Worm (Caenorhabditis elegans) whole organism, young adult: ENCODE measurements around the gene srh-288.

Experiments used
- F33H1.4 ChIP-seq: fragments of 200-800 bp; sonication (Bioruptor generic); IDR thresholded peaks from 2 replicates; pipeline ENCODE4 v1.3.6; 2022; ENCODE audit warnings: missing genetic modification reagents, missing genetic modification characterization, missing compliant biosample characterization
- F55B11.4 ChIP-seq: sonication (generic microtip); optimal IDR thresholded peaks from 2 replicates; lab custom pipeline; 2016; ENCODE audit warnings: missing compliant biosample characterization, missing genetic modification characterization, borderline replicate concordance; ENCODE audit not compliant: insufficient read depth
- K11D2.4 ChIP-seq: fragments of 200-800 bp; sonication (Bioruptor generic); IDR thresholded peaks from 2 replicates; pipeline ENCODE4 v1.3.6; 2022; ENCODE audit warnings: missing genetic modification reagents, missing genetic modification characterization, missing compliant biosample characterization
- Y53G8AR.9 ChIP-seq: fragments of 200-800 bp; sonication (Bioruptor generic); conservative IDR thresholded peaks from 2 replicates; pipeline ENCODE4 v1.3.6; 2022; ENCODE audit warnings: missing genetic modification reagents, missing genetic modification characterization, missing compliant biosample characterization
- attf-6 ChIP-seq: fragments of 200-800 bp; sonication (Bioruptor generic); IDR thresholded peaks from 2 replicates; pipeline ENCODE4 v1.3.6; 2022; ENCODE audit warnings: missing genetic modification reagents, missing genetic modification characterization, missing compliant biosample characterization
- ceh-58 ChIP-seq: fragments of 200-800 bp; sonication (Bioruptor generic); IDR thresholded peaks from 2 replicates; pipeline ENCODE4 v1.3.6; 2022; ENCODE audit warnings: missing genetic modification characterization, missing compliant biosample characterization
- ceh-91 ChIP-seq: fragments of 200-800 bp; sonication (Bioruptor generic); IDR thresholded peaks from 2 replicates; pipeline ENCODE4 v1.3.6; 2022; ENCODE audit warnings: missing genetic modification reagents, missing genetic modification characterization, missing compliant biosample characterization
- chd-7 ChIP-seq: sonication (generic microtip); optimal IDR thresholded peaks from 2 replicates; lab custom pipeline; 2016; ENCODE audit warnings: mild to moderate bottlenecking, missing genetic modification characterization, moderate library complexity, missing compliant biosample characterization
- gei-17 ChIP-seq: fragments of 200-800 bp; sonication (Bioruptor generic); optimal IDR thresholded peaks from 2 replicates; lab custom pipeline; 2018; ENCODE audit warnings: mild to moderate bottlenecking, missing genetic modification characterization, missing compliant biosample characterization
- him-1 ChIP-seq: sonication (generic microtip); optimal IDR thresholded peaks from 2 replicates; lab custom pipeline; 2016; ENCODE audit warnings: missing genotype, missing genetic modification reagents, missing genetic modification characterization, missing compliant biosample characterization
- nhr-90 ChIP-seq: sonication (generic microtip); optimal IDR thresholded peaks from 2 replicates; lab custom pipeline; 2016; ENCODE audit warnings: missing genotype, mild to moderate bottlenecking, missing genetic modification characterization, missing compliant biosample characterization
- sea-2 ChIP-seq: fragments of 200-800 bp; sonication (Bioruptor generic); IDR thresholded peaks from 2 replicates; pipeline ENCODE4 v1.3.6; 2022; ENCODE audit warnings: missing genetic modification characterization, missing compliant biosample characterization
- sptf-2 ChIP-seq: fragments of 200-800 bp; sonication (Bioruptor generic); optimal IDR thresholded peaks from 2 replicates; lab custom pipeline; 2018; ENCODE audit warnings: mild to moderate bottlenecking, missing genetic modification characterization, missing compliant biosample characterization
- zfh-2 ChIP-seq: fragments of 200-800 bp; sonication (Bioruptor generic); conservative IDR thresholded peaks from 2 replicates; pipeline ENCODE4 v1.3.6; 2022; ENCODE audit warnings: missing genetic modification reagents, missing genetic modification characterization, missing compliant biosample characterization
- ztf-18 ChIP-seq: sonication (generic microtip); optimal IDR thresholded peaks from 2 replicates; lab custom pipeline; 2016; ENCODE audit warnings: missing genotype, mild to moderate bottlenecking, missing genetic modification characterization, missing compliant biosample characterization
- ztf-22 ChIP-seq: fragments of 200-800 bp; sonication (Bioruptor generic); optimal IDR thresholded peaks from 2 replicates; lab custom pipeline; 2018; ENCODE audit warnings: mild to moderate bottlenecking, missing genetic modification characterization, moderate library complexity, missing compliant biosample characterization

Gene srh-288

DNA sequence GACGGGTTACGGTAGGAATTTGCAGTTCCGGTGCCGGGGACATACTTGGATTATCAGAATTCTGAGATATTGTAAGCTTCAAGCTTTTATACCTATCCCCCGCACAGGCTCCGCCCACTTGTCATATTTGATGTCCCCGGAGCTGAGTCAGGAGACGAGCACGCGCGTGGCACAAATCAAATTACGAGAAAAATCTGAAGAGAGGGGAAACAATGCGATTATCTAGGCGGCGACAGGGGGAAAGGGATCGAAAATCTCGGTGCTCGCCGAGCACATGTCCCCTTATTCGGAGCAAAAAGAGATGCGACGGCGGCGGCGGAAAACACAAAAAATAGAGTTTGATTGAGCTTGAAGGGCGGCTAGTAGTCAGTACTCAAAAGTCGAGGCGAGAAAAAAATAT is 46.4 kb downstream of the srh-288 start, which contains the start of gene R12G8.1:
TSS of gene R12G8.1 (minus strand) at position 63 of the 400 bp plus-strand sequence.
- TF ChIP-seq K11D2.4 (GFP tag; lab: Robert Waterston, UW) (0 out of 2 replicates have a peak, but pooled peaks have one; percentile 19), F33H1.4 (GFP tag; lab: Robert Waterston, UW) (no peak), zfh-2 (peak; percentile 76)

- no peak for TF ChIP-seq Y53G8AR.9 (GFP tag; lab: Robert Waterston, UW)
- no peak for TF ChIP-seq F55B11.4 (tag; lab: Kevin White, UChicago)
- TF ChIP-seq gei-17 (GFP tag; lab: Kevin White, UChicago), result no peak
- TF ChIP-seq chd-7 (tag; lab: Kevin White, UChicago), result no peak
- TF ChIP-seq him-1 (tag; lab: Kevin White, UChicago), result no peak
- no peak for TF ChIP-seq ceh-58 (GFP tag; lab: Robert Waterston, UW)
- no peak for TF ChIP-seq sea-2 (GFP tag; lab: Robert Waterston, UW)
- TF ChIP-seq nhr-90, result no peak
- no peak for TF ChIP-seq ceh-91 (GFP tag; lab: Robert Waterston, UW)
- TF ChIP-seq ztf-22 (GFP tag; lab: Kevin White, UChicago), result no peak
- no peak for TF ChIP-seq ztf-18 (tag; lab: Kevin White, UChicago)
- no peak for TF ChIP-seq attf-6
- no peak for TF ChIP-seq sptf-2
Observed at ce11 chrV:17746959-17747358, 48.6 kb downstream of the srh-288 start, which contains the start of gene twk-36. twk-36 (minus strand) TSS chrV:17747059.
